Worm (Caenorhabditis elegans): ENCODE measurements around the gene C39D10.11.

ce11 chrX:7873350-7873749, 29.7 kb upstream of the C39D10.11 start:
- no peak for TF ChIP-seq B0035.1 (tag; optimal IDR thresholded peaks at IDR 0.05)
- TF ChIP-seq pbrm-1 (GFP tag; IDR thresholded peaks at IDR 0.05): no peak
- TF ChIP-seq F57C9.4 (tag; optimal IDR thresholded peaks at IDR 0.05): no peak
- TF ChIP-seq snpc-1.3 (tag; optimal IDR thresholded peaks at IDR 0.05; ENCODE audit: insufficient read depth): no peak
- no peak for TF ChIP-seq ekl-4 (GFP tag; IDR thresholded peaks at IDR 0.05)
- no peak for TF ChIP-seq ama-1 (optimal IDR thresholded peaks at IDR 0.05)
- no peak for TF ChIP-seq ama-1 (GFP tag; optimal IDR thresholded peaks at IDR 0.05)
- no peak for TF ChIP-seq snpc-3.4 (tag; optimal IDR thresholded peaks at IDR 0.05)
- no peak for TF ChIP-seq unc-62 (GFP tag; optimal IDR thresholded peaks at IDR 0.05)
- TF ChIP-seq nhr-90 (tag; optimal IDR thresholded peaks at IDR 0.05): no peak
- TF ChIP-seq cebp-1 (GFP tag; IDR thresholded peaks at IDR 0.05): no peak
- TF ChIP-seq cebp-1 (tag; optimal IDR thresholded peaks at IDR 0.05): no peak

Measured in whole organism, young adult.